Worm (Caenorhabditis elegans) whole organism, midembryonic: ENCODE data around the gene hot-2.
A peak's percentile ranks its signal among the peaks of the same experiment; 100 is the strongest.

Experiments used
- T22C8.4 ChIP-seq: fragments of 200-800 bp; sonication (Bioruptor generic); IDR thresholded peaks from 2 replicates; pipeline ENCODE4 v1.3.6; 2022; ENCODE audit warnings: missing genetic modification characterization, missing compliant biosample characterization
- cog-1 ChIP-seq: sonication (generic microtip); optimal IDR thresholded peaks from 2 replicates; lab custom pipeline; 2016; ENCODE audit warnings: missing genetic modification characterization, missing compliant biosample characterization
- flt-1 ChIP-seq: fragments of 200-800 bp; sonication (Bioruptor generic); IDR thresholded peaks from 2 replicates; pipeline ENCODE4 v1.3.6; 2022; ENCODE audit warnings: missing genetic modification characterization, missing compliant biosample characterization
- klf-2 ChIP-seq: fragments of 200-800 bp; sonication (Bioruptor generic); conservative IDR thresholded peaks from 2 replicates; pipeline ENCODE4 v1.3.6; 2022; ENCODE audit warnings: missing genetic modification reagents, missing genetic modification characterization, missing compliant biosample characterization
- med-1 ChIP-seq: sonication (generic microtip); optimal IDR thresholded peaks from 2 replicates; lab custom pipeline; 2017; ENCODE audit warnings: missing genetic modification characterization, mild to moderate bottlenecking, missing compliant biosample characterization, antibody characterized with exemption, missing genetic modification reagents; ENCODE audit not compliant: insufficient read depth
- ref-1 ChIP-seq: fragments of 200-800 bp; sonication (Bioruptor generic); conservative IDR thresholded peaks from 2 replicates; pipeline ENCODE4 v1.3.6; 2022; ENCODE audit warnings: missing genetic modification reagents, missing genetic modification characterization, missing compliant biosample characterization
- tab-1 ChIP-seq: fragments of 200-800 bp; sonication (Bioruptor generic); IDR thresholded peaks from 2 replicates; pipeline ENCODE4 v1.3.6; 2022; ENCODE audit warnings: missing genetic modification characterization, missing compliant biosample characterization
- ztf-23 ChIP-seq: fragments of 200-800 bp; sonication (Bioruptor generic); IDR thresholded peaks from 2 replicates; pipeline ENCODE4 v1.3.6; 2022; ENCODE audit warnings: missing genetic modification reagents, missing genetic modification characterization, missing compliant biosample characterization
- ztf-29 ChIP-seq: fragments of 200-800 bp; sonication (Bioruptor generic); IDR thresholded peaks from 2 replicates; pipeline ENCODE4 v1.3.6; 2022; ENCODE audit warnings: missing genetic modification reagents, missing genetic modification characterization, missing compliant biosample characterization

hot-2 gene

DNA sequence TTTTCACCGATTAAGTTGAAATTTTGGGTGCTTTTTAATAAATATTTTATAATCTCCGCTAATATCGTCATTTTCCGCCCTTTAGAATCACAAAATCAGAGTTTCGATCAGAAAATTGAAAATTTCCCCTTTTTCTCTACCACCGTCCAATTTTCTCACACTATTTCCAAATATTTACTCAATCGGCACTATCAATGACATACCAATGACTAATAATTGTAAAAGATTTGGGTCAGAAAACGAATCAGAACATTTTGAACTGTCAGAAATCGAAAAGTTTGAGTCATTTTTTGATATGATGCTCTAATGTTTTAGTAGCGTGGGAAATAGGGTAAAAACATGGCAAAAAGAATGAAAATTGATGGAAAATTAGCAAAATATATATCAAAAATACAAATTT is 42.5 kb downstream of the hot-2 start, which contains the start of gene srr-2:
srr-2 (minus strand) TSS at position 73 of the 400 bp plus-strand sequence.
- TF ChIP-seq klf-2 (GFP tag; lab: Robert Waterston, UW) (no peak), tab-1 (GFP tag; lab: Robert Waterston, UW) (no peak), med-1 (no peak), ztf-29 (GFP tag; lab: Robert Waterston, UW) (no peak), ztf-23 (GFP tag; lab: Robert Waterston, UW) (no peak)

ce11 chrV:19217675-19218074 is 43.1 kb downstream of the hot-2 start, which contains the start of gene oac-49:
oac-49 (plus strand) TSS chrV:19217975.
- TF ChIP-seq ref-1 (GFP tag; lab: Robert Waterston, UW): no peak
- TF ChIP-seq tab-1 (GFP tag; lab: Robert Waterston, UW): no peak

DNA sequence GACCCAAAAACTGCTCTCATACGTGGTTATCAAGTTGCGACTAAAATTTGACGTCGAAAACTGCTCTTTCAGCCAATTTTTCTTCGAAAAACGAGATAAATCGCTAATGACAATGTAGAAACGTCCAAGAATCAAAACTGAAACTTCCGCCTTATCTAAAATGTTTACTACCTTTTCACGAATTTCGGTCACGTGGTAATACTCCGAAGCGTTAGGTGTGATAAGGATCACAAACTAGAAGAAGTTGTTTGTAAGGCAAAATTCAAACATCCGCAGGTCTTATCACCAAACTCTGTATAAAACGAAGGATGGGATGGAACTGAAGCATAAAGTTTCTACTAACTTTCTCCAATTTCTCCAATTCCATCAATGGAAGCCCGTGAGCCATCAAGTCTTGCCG is 55.9 kb downstream of the hot-2 start, which contains the start of gene sqst-3:
sqst-3 (plus strand) TSS at position 370 of the 400 bp plus-strand sequence.
- no peak for TF ChIP-seq tab-1 (GFP tag; lab: Robert Waterston, UW)
- no peak for TF ChIP-seq T22C8.4
- TF ChIP-seq ztf-23 (GFP tag; lab: Robert Waterston, UW): no peak
- no peak for TF ChIP-seq cog-1 (tag; lab: Kevin White, UChicago)
- TF ChIP-seq klf-2 (GFP tag; lab: Robert Waterston, UW): no peak

ce11 chrV:19231167-19231566 is 56.6 kb downstream of the hot-2 start:
- TF ChIP-seq ztf-29 (GFP tag; lab: Robert Waterston, UW) (no peak), tab-1 (GFP tag; lab: Robert Waterston, UW) (peak; percentile 58; the same call in 1 of the 2 replicates), ztf-23 (GFP tag; lab: Robert Waterston, UW) (0 out of 2 replicates have a peak, but pooled peaks have one; percentile 13)

- TF ChIP-seq tab-1 (GFP tag; lab: Robert Waterston, UW) (no peak), cog-1 (tag; lab: Kevin White, UChicago) (no peak), med-1 (no peak), ref-1 (GFP tag; lab: Robert Waterston, UW) (no peak), T22C8.4 (no peak), ztf-23 (GFP tag; lab: Robert Waterston, UW) (no peak), klf-2 (GFP tag; lab: Robert Waterston, UW) (no peak), flt-1 (GFP tag; lab: Robert Waterston, UW) (no peak), ztf-29 (GFP tag; lab: Robert Waterston, UW) (no peak)
Measured at ce11 chrV:19233469-19233868, 58.9 kb downstream of the hot-2 start, which contains the start of gene fbxb-116. fbxb-116 (plus strand) TSS chrV:19233769.

DNA sequence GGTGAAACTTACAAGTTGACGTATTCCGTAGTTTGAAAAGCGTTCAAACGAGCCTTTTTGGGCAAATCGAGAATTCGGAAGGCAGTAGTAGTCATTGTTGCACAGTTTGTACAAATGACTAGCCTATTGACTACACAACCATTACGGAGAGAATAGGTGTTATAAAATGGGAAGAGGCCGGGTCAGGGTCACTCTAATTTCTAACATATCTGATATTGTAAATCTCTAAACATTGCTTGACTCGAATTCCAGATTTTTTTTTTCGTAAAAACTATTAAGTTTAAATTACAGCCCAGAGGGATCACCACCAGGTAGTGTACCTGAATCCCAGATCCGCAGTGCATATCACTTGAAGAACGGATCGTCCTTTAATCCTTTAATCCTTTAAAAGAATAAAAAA is 62.6 kb downstream of the hot-2 start, which contains the start of gene fbxb-2:
fbxb-2 (minus strand) TSS at position 101 of the 400 bp plus-strand sequence.
- TF ChIP-seq cog-1 (tag; lab: Kevin White, UChicago) (no peak), ztf-29 (GFP tag; lab: Robert Waterston, UW) (no peak), flt-1 (GFP tag; lab: Robert Waterston, UW) (no peak), ztf-23 (GFP tag; lab: Robert Waterston, UW) (no peak), T22C8.4 (no peak), ref-1 (GFP tag; lab: Robert Waterston, UW) (no peak), klf-2 (GFP tag; lab: Robert Waterston, UW) (no peak), med-1 (no peak), tab-1 (GFP tag; lab: Robert Waterston, UW) (no peak)
